Worm (Caenorhabditis elegans) whole organism, young adult: ENCODE results near the gene C18B2.5.
A peak's percentile ranks its signal among the peaks of the same experiment; 100 is the strongest.

Source experiments
- B0261.1 ChIP-seq: sonication (generic microtip); optimal IDR thresholded peaks from 2 replicates; lab custom pipeline; 2016; ENCODE audit warnings: mild to moderate bottlenecking, missing genetic modification characterization, moderate library complexity, missing compliant biosample characterization
- B0336.3 ChIP-seq: fragments of 200-800 bp; sonication (Bioruptor generic); IDR thresholded peaks from 2 replicates; pipeline ENCODE4 v1.3.6; 2022; ENCODE audit warnings: missing genetic modification characterization, missing compliant biosample characterization
- F22D6.2 ChIP-seq: sonication (generic microtip); optimal IDR thresholded peaks from 2 replicates; lab custom pipeline; 2016; ENCODE audit warnings: mild to moderate bottlenecking, missing genetic modification characterization, missing compliant biosample characterization
- F23B12.7 ChIP-seq: sonication (generic microtip); optimal IDR thresholded peaks from 2 replicates; lab custom pipeline; 2017; ENCODE audit warnings: missing genetic modification characterization, mild to moderate bottlenecking, missing compliant biosample characterization, antibody characterized with exemption, moderate library complexity; ENCODE audit not compliant: insufficient read depth
- F37B4.10 ChIP-seq: fragments of 200-800 bp; sonication (Bioruptor generic); IDR thresholded peaks from 2 replicates; pipeline ENCODE4 v1.3.6; 2022; ENCODE audit warnings: missing genetic modification characterization, missing compliant biosample characterization
- F55B11.4 ChIP-seq: sonication (generic microtip); optimal IDR thresholded peaks from 2 replicates; lab custom pipeline; 2016; ENCODE audit warnings: missing compliant biosample characterization, missing genetic modification characterization, borderline replicate concordance; ENCODE audit not compliant: insufficient read depth
- K12H6.12 ChIP-seq: fragments of 200-800 bp; sonication (Bioruptor generic); optimal IDR thresholded peaks from 2 replicates; lab custom pipeline; 2018; ENCODE audit warnings: mild to moderate bottlenecking, missing genetic modification characterization, missing compliant biosample characterization
- T07F8.4 ChIP-seq: sonication (generic microtip); optimal IDR thresholded peaks from 2 replicates; lab custom pipeline; 2016; ENCODE audit warnings: mild to moderate bottlenecking, missing genetic modification characterization, moderate library complexity, missing compliant biosample characterization
- T26A5.8 ChIP-seq: sonication (generic microtip); optimal IDR thresholded peaks from 2 replicates; lab custom pipeline; 2016; ENCODE audit warnings: missing genetic modification characterization, missing compliant biosample characterization
- Y56A3A.18 ChIP-seq: fragments of 200-800 bp; sonication (Bioruptor generic); IDR thresholded peaks from 2 replicates; pipeline ENCODE4 v1.3.6; 2022; ENCODE audit warnings: missing genetic modification reagents, missing genetic modification characterization, missing compliant biosample characterization
- Y67H2A.10 ChIP-seq: fragments of 200-800 bp; sonication (Bioruptor generic); conservative IDR thresholded peaks from 2 replicates; pipeline ENCODE4 v1.3.6; 2022; ENCODE audit warnings: missing genetic modification reagents, missing genetic modification characterization, missing compliant biosample characterization
- Y79H2A.3 ChIP-seq: fragments of 200-800 bp; sonication (Bioruptor generic); conservative IDR thresholded peaks from 2 replicates; pipeline ENCODE4 v1.3.6; 2022; ENCODE audit warnings: missing genetic modification reagents, missing genetic modification characterization, missing compliant biosample characterization
- ZK185.1 ChIP-seq: sonication (generic microtip); optimal IDR thresholded peaks from 2 replicates; lab custom pipeline; 2016; ENCODE audit warnings: mild to moderate bottlenecking, missing genetic modification characterization, missing compliant biosample characterization; ENCODE audit not compliant: poor library complexity, severe bottlenecking
- aptf-3 ChIP-seq: fragments of 200-800 bp; sonication (Bioruptor generic); IDR thresholded peaks from 2 replicates; pipeline ENCODE4 v1.3.6; 2022; ENCODE audit warnings: missing genetic modification characterization, missing compliant biosample characterization
- atf-7 ChIP-seq: sonication (generic microtip); optimal IDR thresholded peaks from 2 replicates; lab custom pipeline; 2017; ENCODE audit warnings: mild to moderate bottlenecking, missing genetic modification characterization, missing compliant biosample characterization
- attf-5 ChIP-seq: fragments of 200-800 bp; sonication (Bioruptor generic); optimal IDR thresholded peaks from 2 replicates; lab custom pipeline; 2018; ENCODE audit warnings: mild to moderate bottlenecking, missing genetic modification characterization, missing compliant biosample characterization
- die-1 ChIP-seq: sonication (generic microtip); optimal IDR thresholded peaks from 2 replicates; lab custom pipeline; 2016; ENCODE audit warnings: missing genotype, mild to moderate bottlenecking, missing genetic modification characterization, missing compliant biosample characterization
- dpl-1 ChIP-seq: fragments of 150-350 bp; optimal IDR thresholded peaks from 2 replicates; lab custom pipeline; 2014; ENCODE audit warnings: missing biosample characterization, missing genetic modification reagents, missing genetic modification characterization
- ets-4 ChIP-seq: fragments of 200-800 bp; sonication (Bioruptor generic); optimal IDR thresholded peaks from 2 replicates; lab custom pipeline; 2018; ENCODE audit warnings: mild to moderate bottlenecking, missing genetic modification characterization, missing compliant biosample characterization
- hlh-26 ChIP-seq: fragments of 200-800 bp; sonication (Bioruptor generic); conservative IDR thresholded peaks from 2 replicates; pipeline ENCODE4 v1.3.6; 2022; ENCODE audit warnings: missing genetic modification reagents, missing genetic modification characterization, missing compliant biosample characterization
- hmg-1.2 ChIP-seq: fragments of 200-800 bp; sonication (Bioruptor generic); IDR thresholded peaks from 2 replicates; pipeline ENCODE4 v1.3.6; 2022; ENCODE audit warnings: missing genetic modification reagents, missing genetic modification characterization, missing compliant biosample characterization
- hmg-20 ChIP-seq: fragments of 200-800 bp; sonication (Bioruptor generic); IDR thresholded peaks from 2 replicates; pipeline ENCODE4 v1.3.6; 2022; ENCODE audit warnings: missing genetic modification reagents, missing genetic modification characterization, missing compliant biosample characterization
- hrde-1 ChIP-seq: sonication (generic microtip); optimal IDR thresholded peaks from 2 replicates; lab custom pipeline; 2016; ENCODE audit warnings: missing genetic modification characterization, mild to moderate bottlenecking, missing compliant biosample characterization, moderate library complexity, missing genotype, missing genetic modification reagents, borderline replicate concordance
- let-607 ChIP-seq, 2 experiments: fragments of 200-800 bp in 1 of 2; sonication (Bioruptor generic) in 1 of 2; sonication (generic microtip) in 1 of 2; optimal IDR thresholded peaks; 2 replicates each; lab custom pipeline; 2016 to 2018; ENCODE audit warnings: mild to moderate bottlenecking in 2 of 2, missing compliant biosample characterization in 2 of 2, missing genetic modification characterization in 2 of 2, moderate library complexity in 2 of 2, missing genotype in 1 of 2
- lin-54 ChIP-seq: fragments of 200-800 bp; sonication (Bioruptor generic); optimal IDR thresholded peaks from 2 replicates; lab custom pipeline; 2018; ENCODE audit warnings: mild to moderate bottlenecking, missing genetic modification characterization, missing compliant biosample characterization
- madf-10 ChIP-seq: sonication (generic microtip); optimal IDR thresholded peaks from 2 replicates; lab custom pipeline; 2016; ENCODE audit warnings: mild to moderate bottlenecking, missing genetic modification characterization, missing compliant biosample characterization
- madf-3 ChIP-seq: fragments of 200-800 bp; sonication (Bioruptor generic); IDR thresholded peaks from 2 replicates; pipeline ENCODE4 v1.3.6; 2022; ENCODE audit warnings: missing genetic modification reagents, missing genetic modification characterization, missing compliant biosample characterization
- mcd-1 ChIP-seq: fragments of 200-800 bp; sonication (Bioruptor generic); IDR thresholded peaks from 2 replicates; pipeline ENCODE4 v1.3.6; 2022; ENCODE audit warnings: missing genetic modification reagents, missing genetic modification characterization, missing compliant biosample characterization
- nfyb-1 ChIP-seq: fragments of 200-800 bp; sonication (Bioruptor generic); IDR thresholded peaks from 2 replicates; pipeline ENCODE4 v1.3.6; 2022; ENCODE audit warnings: missing genetic modification reagents, missing genetic modification characterization, missing compliant biosample characterization
- nhr-179 ChIP-seq: sonication (generic microtip); optimal IDR thresholded peaks from 2 replicates; lab custom pipeline; 2016; ENCODE audit warnings: mild to moderate bottlenecking, missing genetic modification characterization, missing compliant biosample characterization
- nhr-80 ChIP-seq: sonication (generic microtip); optimal IDR thresholded peaks from 2 replicates; lab custom pipeline; 2016; ENCODE audit warnings: missing genetic modification characterization, missing compliant biosample characterization
- pbrm-1 ChIP-seq: fragments of 200-800 bp; sonication (Bioruptor generic); IDR thresholded peaks from 2 replicates; pipeline ENCODE4 v1.3.6; 2022; ENCODE audit warnings: missing genetic modification reagents, missing genetic modification characterization, missing compliant biosample characterization
- rcor-1 ChIP-seq: fragments of 200-800 bp; sonication (Bioruptor generic); IDR thresholded peaks from 2 replicates; pipeline ENCODE4 v1.3.6; 2022; ENCODE audit warnings: missing genetic modification reagents, missing genetic modification characterization, missing compliant biosample characterization
- snpc-1.1 ChIP-seq: sonication (generic microtip); optimal IDR thresholded peaks from 2 replicates; lab custom pipeline; 2017; ENCODE audit warnings: missing genetic modification characterization, mild to moderate bottlenecking, missing compliant biosample characterization, antibody characterized with exemption, moderate library complexity, missing genotype, missing genetic modification reagents; ENCODE audit not compliant: insufficient read depth
- snpc-1.3 ChIP-seq: sonication (generic microtip); optimal IDR thresholded peaks from 2 replicates; lab custom pipeline; 2017; ENCODE audit warnings: missing genetic modification characterization, mild to moderate bottlenecking, missing compliant biosample characterization, antibody characterized with exemption, moderate library complexity, missing genotype, missing genetic modification reagents; ENCODE audit not compliant: insufficient read depth
- snpc-3.4 ChIP-seq: sonication (generic microtip); optimal IDR thresholded peaks from 2 replicates; lab custom pipeline; 2017; ENCODE audit warnings: missing genetic modification characterization, mild to moderate bottlenecking, missing compliant biosample characterization, antibody characterized with exemption, moderate library complexity, missing genotype, missing genetic modification reagents
- somi-1 ChIP-seq: fragments of 200-800 bp; sonication (Bioruptor generic); optimal IDR thresholded peaks from 2 replicates; lab custom pipeline; 2018; ENCODE audit warnings: mild to moderate bottlenecking, missing genetic modification characterization, missing compliant biosample characterization
- sptf-2 ChIP-seq: fragments of 200-800 bp; sonication (Bioruptor generic); optimal IDR thresholded peaks from 2 replicates; lab custom pipeline; 2018; ENCODE audit warnings: mild to moderate bottlenecking, missing genetic modification characterization, missing compliant biosample characterization
- tlf-1 ChIP-seq: fragments of 200-800 bp; sonication (Bioruptor generic); optimal IDR thresholded peaks from 2 replicates; lab custom pipeline; 2018; ENCODE audit warnings: mild to moderate bottlenecking, missing genetic modification characterization, missing compliant biosample characterization

The C18B2.5 gene

ce11 chrX:3617218-3617617, 6.3 kb upstream of the C18B2.5 start, which contains the start of gene del-9:
Gene del-9, minus strand, starts transcription at chrX:3617318.
- TF ChIP-seq T26A5.8 (tag; lab: Kevin White, UChicago) (no peak), Y67H2A.10 (GFP tag; lab: Robert Waterston, UW) (no peak), hrde-1 (no peak), dpl-1 (GFP tag; lab: Kevin White, UChicago) (no peak), lin-54 (GFP tag; lab: Kevin White, UChicago) (no peak)

- no peak for TF ChIP-seq snpc-3.4 (tag; lab: Kevin White, UChicago)
- TF ChIP-seq aptf-3 (GFP tag; lab: Robert Waterston, UW): no peak
- peak; percentile 83 for TF ChIP-seq nhr-80
- TF ChIP-seq let-607 (tag; optimal IDR thresholded peaks at IDR 0.05; lab: Kevin White, UChicago): peak; percentile 13 to 21
- TF ChIP-seq, all 124 proteins: peak for 2
Observed at ce11 chrX:3613665-3614064, 2.8 kb upstream of the C18B2.5 start.

ce11 chrX:3611740-3612139, 848 bp upstream of the C18B2.5 start:
- TF ChIP-seq hmg-1.2: no peak
- no peak for TF ChIP-seq nhr-179 (tag; lab: Kevin White, UChicago)
- TF ChIP-seq die-1 (tag; lab: Kevin White, UChicago): no peak
- TF ChIP-seq Y56A3A.18 (GFP tag; lab: Robert Waterston, UW): no peak
- no peak for TF ChIP-seq rcor-1 (GFP tag; lab: Robert Waterston, UW)
- TF ChIP-seq hlh-26 (GFP tag; lab: Robert Waterston, UW): no peak
- no peak for TF ChIP-seq mcd-1 (GFP tag; lab: Robert Waterston, UW)
- no peak for TF ChIP-seq pbrm-1 (GFP tag; lab: Robert Waterston, UW)
- TF ChIP-seq nfyb-1 (GFP tag; lab: Robert Waterston, UW): no peak
- no peak for TF ChIP-seq F55B11.4 (tag; lab: Kevin White, UChicago)
- no peak for TF ChIP-seq hrde-1
- TF ChIP-seq somi-1 (GFP tag; lab: Kevin White, UChicago): no peak
- TF ChIP-seq ets-4 (GFP tag; lab: Kevin White, UChicago): no peak

- no peak for TF ChIP-seq F37B4.10 (GFP tag; lab: Robert Waterston, UW)
- TF ChIP-seq tlf-1 (GFP tag; lab: Kevin White, UChicago): no peak
- no peak for TF ChIP-seq ZK185.1 (tag; lab: Kevin White, UChicago)
- TF ChIP-seq ets-4 (GFP tag; lab: Kevin White, UChicago): no peak
- TF ChIP-seq attf-5 (GFP tag; lab: Kevin White, UChicago): no peak
- no peak for TF ChIP-seq madf-10 (tag; lab: Kevin White, UChicago)
- TF ChIP-seq sptf-2 (GFP tag; lab: Kevin White, UChicago): no peak
- TF ChIP-seq snpc-1.1 (tag; lab: Kevin White, UChicago): no peak
- no peak for TF ChIP-seq snpc-1.3 (tag; lab: Kevin White, UChicago)
- no peak for TF ChIP-seq Y79H2A.3
- TF ChIP-seq B0336.3 (GFP tag; lab: Robert Waterston, UW): no peak
- TF ChIP-seq, all 124 proteins: peak for 0
Observed at ce11 chrX:3610442-3610841, 450 bp downstream of the C18B2.5 start.

- TF ChIP-seq F23B12.7 (tag; lab: Kevin White, UChicago): no peak
- TF ChIP-seq die-1 (tag; lab: Kevin White, UChicago): no peak
- no peak for TF ChIP-seq Y67H2A.10 (GFP tag; lab: Robert Waterston, UW)
- no peak for TF ChIP-seq F22D6.2 (tag; lab: Kevin White, UChicago)
- no peak for TF ChIP-seq nhr-179 (tag; lab: Kevin White, UChicago)
- no peak for TF ChIP-seq T07F8.4 (tag; lab: Kevin White, UChicago)
- no peak for TF ChIP-seq Y79H2A.3
- TF ChIP-seq atf-7 (tag; lab: Kevin White, UChicago): peak; percentile 44
- peak; percentile 32 for TF ChIP-seq K12H6.12 (tag; lab: Kevin White, UChicago)
- peak; percentile 57; the same call in 1 of the 2 replicates for TF ChIP-seq nfyb-1 (GFP tag; lab: Robert Waterston, UW)
- no peak for TF ChIP-seq B0261.1 (tag; lab: Kevin White, UChicago)
- no peak for TF ChIP-seq hmg-20
- TF ChIP-seq snpc-3.4 (tag; lab: Kevin White, UChicago): no peak
- TF ChIP-seq madf-3 (GFP tag; lab: Robert Waterston, UW): no peak
- TF ChIP-seq snpc-1.1 (tag; lab: Kevin White, UChicago): no peak
Observed at ce11 chrX:3605727-3606126, 5.2 kb downstream of the C18B2.5 start, which contains the start of gene C18B2.4. Gene C18B2.4, minus strand, starts transcription at chrX:3605741.
